Worm (Caenorhabditis elegans): Measurements from ENCODE around the gene C48B4.3.

DNA sequence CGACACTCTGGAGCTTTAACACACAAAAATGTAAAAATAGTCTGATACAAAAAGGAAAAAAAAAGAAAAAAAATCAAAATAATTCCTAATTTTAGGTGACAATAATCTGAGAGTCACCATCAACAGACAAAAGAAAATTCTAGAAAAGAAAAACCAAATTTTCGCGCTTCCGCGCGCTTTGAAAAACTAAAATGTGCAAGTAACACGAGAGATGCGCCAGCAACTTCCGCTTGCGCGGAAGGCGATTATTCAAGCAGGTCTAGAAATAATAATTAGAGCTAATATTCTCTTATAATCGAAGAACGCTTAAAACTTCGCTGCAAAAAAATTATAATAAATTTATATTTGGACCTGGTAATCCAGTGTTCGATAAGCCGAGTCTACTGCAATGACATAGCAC, 34.7 kb upstream of the C48B4.3 start:
- TF ChIP-seq unc-55 (GFP tag; optimal IDR thresholded peaks at IDR 0.05), result no peak
- no peak for TF ChIP-seq ceh-22 (tag; optimal IDR thresholded peaks at IDR 0.05)
- TF ChIP-seq hlh-6 (tag; optimal IDR thresholded peaks at IDR 0.05), result no peak
- TF ChIP-seq zip-5 (tag; optimal IDR thresholded peaks at IDR 0.05), result no peak
- TF ChIP-seq ceh-48 (tag; optimal IDR thresholded peaks at IDR 0.05), result no peak
- TF ChIP-seq nhr-11 (tag; optimal IDR thresholded peaks at IDR 0.05), result no peak
- no peak for TF ChIP-seq ceh-34 (tag; optimal IDR thresholded peaks at IDR 0.05)
- TF ChIP-seq pha-4 (tag; optimal IDR thresholded peaks at IDR 0.05), result no peak
- TF ChIP-seq sdc-2 (tag; optimal IDR thresholded peaks at IDR 0.05), result no peak
- no peak for TF ChIP-seq hlh-8 (tag; optimal IDR thresholded peaks at IDR 0.05)
- no peak for TF ChIP-seq ceh-18 (tag; optimal IDR thresholded peaks at IDR 0.05)
- TF ChIP-seq rnt-1 (tag; optimal IDR thresholded peaks at IDR 0.05), result no peak
